Fruit fly (Drosophila melanogaster): ENCODE results near the gene spel1.

Gene spel1

dm6 chr2L:14355033-14355851 is 6.6 kb upstream of the spel1 start, which contains the start of gene Rab14:
TSS of gene Rab14 (plus strand) at chr2L:14355145.
- TF ChIP-seq ttk (optimal IDR thresholded peaks at IDR 0.05) = no peak
- no peak for TF ChIP-seq insv (optimal IDR thresholded peaks at IDR 0.05)
- no peak for TF ChIP-seq Sin3A (optimal IDR thresholded peaks at IDR 0.05)
- TF ChIP-seq psq (optimal IDR thresholded peaks at IDR 0.05) = no peak
- no peak for TF ChIP-seq h (optimal IDR thresholded peaks at IDR 0.05)
- no peak for TF ChIP-seq Myc (optimal IDR thresholded peaks at IDR 0.05)

dm6 chr2L:14355852-14356174 is 6.1 kb upstream of the spel1 start:
- no peak for TF ChIP-seq h (optimal IDR thresholded peaks at IDR 0.05)
- no peak for TF ChIP-seq Sin3A (optimal IDR thresholded peaks at IDR 0.05)
- TF ChIP-seq insv (optimal IDR thresholded peaks at IDR 0.05) = no peak
- no peak for TF ChIP-seq psq (optimal IDR thresholded peaks at IDR 0.05)
- TF ChIP-seq ttk (optimal IDR thresholded peaks at IDR 0.05) = no peak
- TF ChIP-seq Myc (optimal IDR thresholded peaks at IDR 0.05) = no peak

dm6 chr2L:14356279-14356678 is 5.6 kb upstream of the spel1 start:
- TF ChIP-seq psq (optimal IDR thresholded peaks at IDR 0.05) (no peak), insv (optimal IDR thresholded peaks at IDR 0.05) (no peak), Sin3A (optimal IDR thresholded peaks at IDR 0.05) (no peak), ttk (optimal IDR thresholded peaks at IDR 0.05) (no peak), h (optimal IDR thresholded peaks at IDR 0.05) (no peak), Myc (optimal IDR thresholded peaks at IDR 0.05) (no peak)

dm6 chr2L:14356793-14357372 is 5.0 kb upstream of the spel1 start:
- no peak for TF ChIP-seq h (optimal IDR thresholded peaks at IDR 0.05)
- no peak for TF ChIP-seq insv (optimal IDR thresholded peaks at IDR 0.05)
- TF ChIP-seq Sin3A (optimal IDR thresholded peaks at IDR 0.05) = no peak
- TF ChIP-seq psq (optimal IDR thresholded peaks at IDR 0.05) = no peak
- TF ChIP-seq Myc (optimal IDR thresholded peaks at IDR 0.05) = no peak
- no peak for TF ChIP-seq ttk (optimal IDR thresholded peaks at IDR 0.05)

- TF ChIP-seq Sin3A (optimal IDR thresholded peaks at IDR 0.05) (no peak), insv (optimal IDR thresholded peaks at IDR 0.05) (no peak), psq (optimal IDR thresholded peaks at IDR 0.05) (no peak), ttk (optimal IDR thresholded peaks at IDR 0.05) (no peak), h (optimal IDR thresholded peaks at IDR 0.05) (no peak), Myc (optimal IDR thresholded peaks at IDR 0.05) (no peak)
Observed at dm6 chr2L:14358780-14359462, 2.9 kb upstream of the spel1 start, which contains the start of gene Pgant35A. TSS of gene Pgant35A (plus strand) at chr2L:14359252.

dm6 chr2L:14361281-14361680 is 588 bp upstream of the spel1 start:
- TF ChIP-seq ttk (optimal IDR thresholded peaks at IDR 0.05) (no peak), psq (optimal IDR thresholded peaks at IDR 0.05) (no peak), h (optimal IDR thresholded peaks at IDR 0.05) (no peak), Myc (optimal IDR thresholded peaks at IDR 0.05) (no peak), insv (optimal IDR thresholded peaks at IDR 0.05) (no peak), Sin3A (optimal IDR thresholded peaks at IDR 0.05) (no peak)

dm6 chr2L:14366590-14367273 is 4.9 kb downstream of the spel1 start:
- TF ChIP-seq Myc (optimal IDR thresholded peaks at IDR 0.05) (no peak), insv (optimal IDR thresholded peaks at IDR 0.05) (no peak), h (optimal IDR thresholded peaks at IDR 0.05) (no peak), Sin3A (optimal IDR thresholded peaks at IDR 0.05) (no peak), ttk (optimal IDR thresholded peaks at IDR 0.05) (no peak), psq (optimal IDR thresholded peaks at IDR 0.05) (no peak)

- TF ChIP-seq Sin3A (optimal IDR thresholded peaks at IDR 0.05) = no peak
- no peak for TF ChIP-seq insv (optimal IDR thresholded peaks at IDR 0.05)
- TF ChIP-seq Myc (optimal IDR thresholded peaks at IDR 0.05) = no peak
- no peak for TF ChIP-seq h (optimal IDR thresholded peaks at IDR 0.05)
- no peak for TF ChIP-seq ttk (optimal IDR thresholded peaks at IDR 0.05)
- no peak for TF ChIP-seq psq (optimal IDR thresholded peaks at IDR 0.05)
Observed at dm6 chr2L:14367274-14367669, 5.4 kb downstream of the spel1 start.

dm6 chr2L:14368833-14369232 is 7.0 kb downstream of the spel1 start:
- no peak for TF ChIP-seq psq (optimal IDR thresholded peaks at IDR 0.05)
- TF ChIP-seq Sin3A (optimal IDR thresholded peaks at IDR 0.05) = no peak
- no peak for TF ChIP-seq h (optimal IDR thresholded peaks at IDR 0.05)
- TF ChIP-seq insv (optimal IDR thresholded peaks at IDR 0.05) = no peak
- no peak for TF ChIP-seq Myc (optimal IDR thresholded peaks at IDR 0.05)
- no peak for TF ChIP-seq ttk (optimal IDR thresholded peaks at IDR 0.05)

- TF ChIP-seq ttk (optimal IDR thresholded peaks at IDR 0.05) = no peak
- no peak for TF ChIP-seq Sin3A (optimal IDR thresholded peaks at IDR 0.05)
- TF ChIP-seq psq (optimal IDR thresholded peaks at IDR 0.05) = no peak
- TF ChIP-seq Myc (optimal IDR thresholded peaks at IDR 0.05) = no peak
- TF ChIP-seq h (optimal IDR thresholded peaks at IDR 0.05) = no peak
- TF ChIP-seq insv (optimal IDR thresholded peaks at IDR 0.05) = no peak
Observed at dm6 chr2L:14369933-14370776, 8.3 kb downstream of the spel1 start.

dm6 chr2L:14370777-14371096 is 8.9 kb downstream of the spel1 start:
- TF ChIP-seq ttk (optimal IDR thresholded peaks at IDR 0.05) (no peak), psq (optimal IDR thresholded peaks at IDR 0.05) (no peak), Sin3A (optimal IDR thresholded peaks at IDR 0.05) (no peak), h (optimal IDR thresholded peaks at IDR 0.05) (no peak), Myc (optimal IDR thresholded peaks at IDR 0.05) (no peak), insv (optimal IDR thresholded peaks at IDR 0.05) (no peak)

All from Kc167 (cell line).